Worm (Caenorhabditis elegans) whole organism, young adult: ENCODE results near the gene R04B3.1.
A peak's percentile ranks its signal among the peaks of the same experiment; 100 is the strongest.

Source experiments
- B0019.2 ChIP-seq: fragments of 200-800 bp; sonication (Bioruptor generic); conservative IDR thresholded peaks from 2 replicates; pipeline ENCODE4 v1.3.6; 2022; ENCODE audit warnings: missing genetic modification reagents, missing genetic modification characterization, missing compliant biosample characterization
- C17E4.6 ChIP-seq: fragments of 200-800 bp; sonication (Bioruptor generic); IDR thresholded peaks from 2 replicates; pipeline ENCODE4 v1.3.6; 2022; ENCODE audit warnings: missing genetic modification reagents, missing genetic modification characterization, missing compliant biosample characterization
- F22D6.2 ChIP-seq: sonication (generic microtip); optimal IDR thresholded peaks from 2 replicates; lab custom pipeline; 2016; ENCODE audit warnings: mild to moderate bottlenecking, missing genetic modification characterization, missing compliant biosample characterization
- F55B11.4 ChIP-seq: sonication (generic microtip); optimal IDR thresholded peaks from 2 replicates; lab custom pipeline; 2016; ENCODE audit warnings: missing compliant biosample characterization, missing genetic modification characterization, borderline replicate concordance; ENCODE audit not compliant: insufficient read depth
- F57C9.4 ChIP-seq: sonication (generic microtip); optimal IDR thresholded peaks from 2 replicates; lab custom pipeline; 2017; ENCODE audit warnings: mild to moderate bottlenecking, missing genetic modification characterization, missing compliant biosample characterization
- Y53F4B.3 ChIP-seq: fragments of 200-800 bp; sonication (Bioruptor generic); IDR thresholded peaks from 2 replicates; pipeline ENCODE4 v1.3.6; 2022; ENCODE audit warnings: missing genetic modification reagents, missing genetic modification characterization, missing compliant biosample characterization
- Y67H2A.10 ChIP-seq: fragments of 200-800 bp; sonication (Bioruptor generic); conservative IDR thresholded peaks from 2 replicates; pipeline ENCODE4 v1.3.6; 2022; ENCODE audit warnings: missing genetic modification reagents, missing genetic modification characterization, missing compliant biosample characterization
- Y95B8A.8 ChIP-seq: fragments of 200-800 bp; sonication (Bioruptor generic); IDR thresholded peaks from 2 replicates; pipeline ENCODE4 v1.3.6; 2022; ENCODE audit warnings: missing genetic modification reagents, missing genetic modification characterization, missing compliant biosample characterization
- aptf-2 ChIP-seq: fragments of 200-800 bp; sonication (Bioruptor generic); conservative IDR thresholded peaks from 2 replicates; pipeline ENCODE4 v1.3.6; 2022; ENCODE audit warnings: missing genetic modification reagents, missing genetic modification characterization, missing compliant biosample characterization
- aptf-3 ChIP-seq: fragments of 200-800 bp; sonication (Bioruptor generic); IDR thresholded peaks from 2 replicates; pipeline ENCODE4 v1.3.6; 2022; ENCODE audit warnings: missing genetic modification characterization, missing compliant biosample characterization
- cebp-1 ChIP-seq, 2 experiments: fragments of 200-800 bp in 1 of 2; sonication (Bioruptor generic) in 1 of 2; sonication (generic microtip) in 1 of 2; IDR thresholded peaks in 1 of 2; optimal IDR thresholded peaks in 1 of 2; 2 replicates each; pipeline versions ENCODE4 v1.3.6 to Lab custom; 2017 to 2022; ENCODE audit warnings: missing compliant biosample characterization in 2 of 2, missing genetic modification characterization in 2 of 2, mild to moderate bottlenecking in 1 of 2, missing genetic modification reagents in 1 of 2, moderate library complexity in 1 of 2
- cebp-2 ChIP-seq: fragments of 200-800 bp; sonication (Bioruptor generic); IDR thresholded peaks from 2 replicates; pipeline ENCODE4 v1.3.6; 2022; ENCODE audit warnings: missing genetic modification characterization, missing compliant biosample characterization
- fkh-3 ChIP-seq: sonication (generic microtip); optimal IDR thresholded peaks from 2 replicates; lab custom pipeline; 2016; ENCODE audit warnings: mild to moderate bottlenecking, missing genetic modification characterization, missing compliant biosample characterization
- gei-17 ChIP-seq: fragments of 200-800 bp; sonication (Bioruptor generic); optimal IDR thresholded peaks from 2 replicates; lab custom pipeline; 2018; ENCODE audit warnings: mild to moderate bottlenecking, missing genetic modification characterization, missing compliant biosample characterization
- hsf-1 ChIP-seq: fragments of 200-800 bp; sonication (Bioruptor generic); IDR thresholded peaks from 2 replicates; pipeline ENCODE4 v1.3.6; 2022; ENCODE audit warnings: missing genetic modification reagents, missing genetic modification characterization, missing compliant biosample characterization
- let-607 ChIP-seq, 2 experiments: fragments of 200-800 bp in 1 of 2; sonication (Bioruptor generic) in 1 of 2; sonication (generic microtip) in 1 of 2; optimal IDR thresholded peaks; 2 replicates each; lab custom pipeline; 2016 to 2018; ENCODE audit warnings: mild to moderate bottlenecking in 2 of 2, missing compliant biosample characterization in 2 of 2, missing genetic modification characterization in 2 of 2, moderate library complexity in 2 of 2, missing genotype in 1 of 2
- lin-26 ChIP-seq: fragments of 200-800 bp; sonication (Bioruptor generic); IDR thresholded peaks from 2 replicates; pipeline ENCODE4 v1.3.6; 2022; ENCODE audit warnings: missing genetic modification reagents, missing genetic modification characterization, missing compliant biosample characterization
- lin-35 ChIP-seq, 3 experiments: fragments of 150-350 bp in 2 of 3; sonication (generic microtip) in 1 of 3; optimal IDR thresholded peaks; 2 replicates each; lab custom pipeline; 2014 to 2018; ENCODE audit warnings: missing biosample characterization in 3 of 3, missing genetic modification characterization in 3 of 3, missing genetic modification reagents in 3 of 3
- mel-28 ChIP-seq: sonication (generic microtip); optimal IDR thresholded peaks from 2 replicates; lab custom pipeline; 2016; ENCODE audit warnings: borderline replicate concordance, mild to moderate bottlenecking, missing genetic modification characterization, missing compliant biosample characterization
- nhr-179 ChIP-seq: sonication (generic microtip); optimal IDR thresholded peaks from 2 replicates; lab custom pipeline; 2016; ENCODE audit warnings: mild to moderate bottlenecking, missing genetic modification characterization, missing compliant biosample characterization
- nhr-80 ChIP-seq: sonication (generic microtip); optimal IDR thresholded peaks from 2 replicates; lab custom pipeline; 2016; ENCODE audit warnings: missing genetic modification characterization, missing compliant biosample characterization
- pbrm-1 ChIP-seq: fragments of 200-800 bp; sonication (Bioruptor generic); IDR thresholded peaks from 2 replicates; pipeline ENCODE4 v1.3.6; 2022; ENCODE audit warnings: missing genetic modification reagents, missing genetic modification characterization, missing compliant biosample characterization
- rec-8 ChIP-seq, 2 experiments: sonication (generic microtip); optimal IDR thresholded peaks; 2 replicates each; lab custom pipeline; 2016; ENCODE audit warnings: mild to moderate bottlenecking in 2 of 2, missing genetic modification characterization in 2 of 2, missing genetic modification reagents in 2 of 2, missing genotype in 2 of 2, missing biosample characterization in 1 of 2, missing compliant biosample characterization in 1 of 2, moderate library complexity in 1 of 2
- repo-1 ChIP-seq: sonication (generic microtip); optimal IDR thresholded peaks from 2 replicates; lab custom pipeline; 2017; ENCODE audit warnings: mild to moderate bottlenecking, missing genetic modification characterization, missing compliant biosample characterization
- snpc-1.1 ChIP-seq: sonication (generic microtip); optimal IDR thresholded peaks from 2 replicates; lab custom pipeline; 2017; ENCODE audit warnings: missing genetic modification characterization, mild to moderate bottlenecking, missing compliant biosample characterization, antibody characterized with exemption, moderate library complexity, missing genotype, missing genetic modification reagents; ENCODE audit not compliant: insufficient read depth
- snpc-4 ChIP-seq, 5 experiments: fragments of 150-350 bp in 1 of 5; sonication (generic microtip) in 4 of 5; optimal IDR thresholded peaks; 2 replicates each; lab custom pipeline; 2014 to 2018; ENCODE audit warnings: missing genetic modification characterization in 5 of 5, missing biosample characterization in 3 of 5, antibody characterized with exemption in 2 of 5, mild to moderate bottlenecking in 2 of 5, missing compliant biosample characterization in 2 of 5, missing genotype in 2 of 5, moderate library complexity in 2 of 5, missing genetic modification reagents in 1 of 5
- zfh-2 ChIP-seq: fragments of 200-800 bp; sonication (Bioruptor generic); conservative IDR thresholded peaks from 2 replicates; pipeline ENCODE4 v1.3.6; 2022; ENCODE audit warnings: missing genetic modification reagents, missing genetic modification characterization, missing compliant biosample characterization
- zim-3 ChIP-seq: sonication (generic microtip); optimal IDR thresholded peaks from 2 replicates; lab custom pipeline; 2017; ENCODE audit warnings: mild to moderate bottlenecking, missing genetic modification characterization, moderate library complexity, missing compliant biosample characterization
- ztf-18 ChIP-seq: sonication (generic microtip); optimal IDR thresholded peaks from 2 replicates; lab custom pipeline; 2016; ENCODE audit warnings: missing genotype, mild to moderate bottlenecking, missing genetic modification characterization, missing compliant biosample characterization

R04B3.1 gene

DNA sequence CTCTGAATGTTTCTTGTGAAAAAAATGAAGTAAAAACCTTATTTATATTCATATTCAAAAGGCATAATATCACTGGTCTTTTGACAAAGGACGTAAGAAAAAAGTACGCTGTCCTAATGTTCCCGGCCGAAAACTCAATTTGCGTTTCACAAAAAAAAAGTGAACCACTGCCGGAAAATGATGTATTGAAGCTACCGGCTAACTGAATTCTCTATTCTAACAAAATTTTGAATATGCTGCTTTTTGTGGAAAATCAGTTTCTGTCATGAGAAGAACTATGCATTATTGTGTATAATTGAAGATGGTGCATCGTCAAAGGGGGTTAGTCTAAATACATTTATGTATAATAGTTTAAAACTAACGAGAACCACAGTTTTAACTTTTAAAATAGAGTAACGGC is 23.1 kb upstream of the R04B3.1 start:
- TF ChIP-seq C17E4.6 (GFP tag; lab: Robert Waterston, UW) (no peak), pbrm-1 (GFP tag; lab: Robert Waterston, UW) (no peak), gei-17 (GFP tag; lab: Kevin White, UChicago) (no peak)

DNA sequence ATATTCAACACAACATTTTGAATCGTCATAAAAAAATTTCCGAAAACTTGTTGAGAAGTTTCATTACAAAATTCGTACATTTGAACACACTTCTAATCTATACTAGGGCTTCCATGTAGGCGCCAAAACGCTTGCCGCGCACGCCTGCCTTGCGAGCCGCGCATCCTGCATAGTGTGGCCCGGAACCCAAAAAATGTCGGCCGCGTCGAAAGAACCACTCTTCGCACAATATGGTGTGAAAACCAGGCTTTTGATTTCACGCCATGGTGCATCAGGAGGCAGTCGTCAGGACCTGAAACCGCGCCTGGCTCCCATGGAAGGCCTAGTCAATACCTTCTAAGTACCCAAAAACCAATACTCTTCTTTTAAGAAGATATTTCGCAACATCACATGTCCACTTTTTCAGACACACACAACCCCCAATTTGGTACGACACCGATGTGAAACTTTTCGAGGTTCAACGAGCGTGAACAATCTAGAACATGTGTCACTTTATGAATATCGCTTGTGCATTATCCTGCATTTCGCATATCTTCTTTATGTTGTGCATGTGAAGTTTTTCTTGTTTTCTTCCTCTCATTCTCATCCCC is 22.5 kb upstream of the R04B3.1 start:
- TF ChIP-seq mel-28 (no peak), snpc-4 (GFP tag; optimal IDR thresholded peaks at IDR 0.05; lab: Kevin White, UChicago) (no peak), snpc-4 (tag; optimal IDR thresholded peaks at IDR 0.05; lab: Kevin White, UChicago) (peak in 2 of 4 experiments; percentile 58 to 72), nhr-179 (tag; lab: Kevin White, UChicago) (no peak), snpc-1.1 (peak; percentile 10), cebp-2 (0 out of 2 replicates have a peak, but pooled peaks have one; percentile 67), cebp-1 (GFP tag; IDR thresholded peaks at IDR 0.05; lab: Robert Waterston, UW) (0 out of 2 replicates have a peak, but pooled peaks have one; percentile 32), cebp-1 (tag; optimal IDR thresholded peaks at IDR 0.05; lab: Kevin White, UChicago) (peak; percentile 86), Y67H2A.10 (GFP tag; lab: Robert Waterston, UW) (no peak), hsf-1 (GFP tag; lab: Robert Waterston, UW) (no peak), zfh-2 (GFP tag; lab: Robert Waterston, UW) (peak; percentile 64)

ce11 chrX:2488526-2489098 is 17.4 kb upstream of the R04B3.1 start, which contains the start of gene hid-1:
TSS of gene hid-1 (plus strand) at chrX:2489048.
- TF ChIP-seq nhr-80 (tag; lab: Kevin White, UChicago) (peak; percentile 12), F57C9.4 (tag; lab: Kevin White, UChicago) (no peak), ztf-18 (tag; lab: Kevin White, UChicago) (no peak)

DNA sequence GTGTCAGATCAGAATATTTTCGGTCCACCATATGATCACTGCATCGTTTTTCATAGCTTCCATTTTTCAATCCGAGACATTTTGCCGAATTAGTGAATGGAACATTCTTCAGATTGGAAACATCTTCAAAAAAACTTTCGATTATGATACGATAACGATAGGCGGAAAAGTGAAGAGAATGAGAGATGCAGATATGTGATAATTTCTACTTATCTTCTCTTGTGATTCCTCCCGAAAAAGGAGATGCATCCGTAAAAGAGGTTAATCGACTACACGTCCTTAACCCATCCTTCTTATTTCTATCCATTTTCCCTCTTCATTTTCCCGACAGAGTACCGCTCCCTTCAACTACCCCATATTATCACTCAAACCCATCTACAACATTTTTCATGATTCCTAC is 11.9 kb upstream of the R04B3.1 start, which contains the start of gene K02E10.4:
K02E10.4 (plus strand) TSS at position 186 of the 400 bp plus-strand sequence.
- TF ChIP-seq fkh-3 (tag; lab: Kevin White, UChicago), result no peak
- no peak for TF ChIP-seq gei-17 (GFP tag; lab: Kevin White, UChicago)
- TF ChIP-seq snpc-1.1, result no peak
- TF ChIP-seq F57C9.4 (tag; lab: Kevin White, UChicago), result no peak
- TF ChIP-seq F55B11.4, result no peak
- TF ChIP-seq Y53F4B.3, result no peak
- TF ChIP-seq zim-3, result no peak
- no peak for TF ChIP-seq rec-8 (tag; optimal IDR thresholded peaks at IDR 0.05; lab: Kevin White, UChicago)
- no peak for TF ChIP-seq F22D6.2
- no peak for TF ChIP-seq nhr-80 (tag; lab: Kevin White, UChicago)
- no peak for TF ChIP-seq lin-26
- no peak for TF ChIP-seq aptf-3
- no peak for TF ChIP-seq repo-1 (tag; lab: Kevin White, UChicago)
- TF ChIP-seq lin-35 (GFP tag; optimal IDR thresholded peaks at IDR 0.05; lab: Kevin White, UChicago), result no peak
- TF ChIP-seq aptf-2 (GFP tag; lab: Robert Waterston, UW), result no peak
- no peak for TF ChIP-seq let-607 (tag; optimal IDR thresholded peaks at IDR 0.05; lab: Kevin White, UChicago)
- TF ChIP-seq Y95B8A.8 (GFP tag; lab: Robert Waterston, UW), result no peak
- no peak for TF ChIP-seq B0019.2 (GFP tag; lab: Robert Waterston, UW)
